Worm (Caenorhabditis elegans): ENCODE results near the gene F38B7.3.
"Not testable (repeated sequence)": the region's sequence is repeated elsewhere in the genome, so short reads cannot be mapped to it uniquely, and the experiment has no call there.

ce11 chrV:11504853-11505397 is 44.0 kb upstream of the F38B7.3 start, which contains the start of the genes C55A6.1 and C55A6.10:
- peak; percentile 37 for TF ChIP-seq nhr-77 (tag; optimal IDR thresholded peaks at IDR 0.05)
- TF ChIP-seq mep-1 (tag; optimal IDR thresholded peaks at IDR 0.05) = peak; percentile 74
- TF ChIP-seq nhr-19 (GFP tag; conservative IDR thresholded peaks at IDR 0.05) = peak; percentile 68
- TF ChIP-seq skn-1 (tag; optimal IDR thresholded peaks at IDR 0.05) = peak; percentile 38
- not testable (repeated sequence) for TF ChIP-seq nhr-237 (tag; optimal IDR thresholded peaks at IDR 0.05); lin-13 (GFP tag; optimal IDR thresholded peaks at IDR 0.05); mdl-1 (tag; optimal IDR thresholded peaks at IDR 0.05); nhr-11 (tag; optimal IDR thresholded peaks at IDR 0.05); nhr-12 (tag; optimal IDR thresholded peaks at IDR 0.05); ama-1 (optimal IDR thresholded peaks at IDR 0.05); zip-4 (GFP tag; optimal IDR thresholded peaks at IDR 0.05)
- peak; percentile 18 for TF ChIP-seq unc-130 (tag; optimal IDR thresholded peaks at IDR 0.05)
- TF ChIP-seq dpl-1 (GFP tag; optimal IDR thresholded peaks at IDR 0.05) = peak; percentile 35 to 67 (median 50)
- TF ChIP-seq C16A3.4 (tag; optimal IDR thresholded peaks at IDR 0.05) = peak; percentile 62
